Worm (Caenorhabditis elegans) whole organism, L4/young adult: Measurements from ENCODE around the gene srg-1.

ENCODE experiments used
- W03F9.2 ChIP-seq: fragments of 150-350 bp; optimal IDR thresholded peaks from 2 replicates; lab custom pipeline; 2014; ENCODE audit warnings: missing biosample characterization, missing genetic modification characterization
- dao-5 ChIP-seq: sonication (generic microtip); optimal IDR thresholded peaks from 2 replicates; lab custom pipeline; 2016; ENCODE audit warnings: missing genotype, missing genetic modification characterization, moderate library complexity, missing compliant biosample characterization
- him-1 ChIP-seq: sonication (generic microtip); optimal IDR thresholded peaks from 2 replicates; lab custom pipeline; 2016; ENCODE audit warnings: missing genotype, missing genetic modification reagents, missing genetic modification characterization, missing compliant biosample characterization

The srg-1 gene

DNA sequence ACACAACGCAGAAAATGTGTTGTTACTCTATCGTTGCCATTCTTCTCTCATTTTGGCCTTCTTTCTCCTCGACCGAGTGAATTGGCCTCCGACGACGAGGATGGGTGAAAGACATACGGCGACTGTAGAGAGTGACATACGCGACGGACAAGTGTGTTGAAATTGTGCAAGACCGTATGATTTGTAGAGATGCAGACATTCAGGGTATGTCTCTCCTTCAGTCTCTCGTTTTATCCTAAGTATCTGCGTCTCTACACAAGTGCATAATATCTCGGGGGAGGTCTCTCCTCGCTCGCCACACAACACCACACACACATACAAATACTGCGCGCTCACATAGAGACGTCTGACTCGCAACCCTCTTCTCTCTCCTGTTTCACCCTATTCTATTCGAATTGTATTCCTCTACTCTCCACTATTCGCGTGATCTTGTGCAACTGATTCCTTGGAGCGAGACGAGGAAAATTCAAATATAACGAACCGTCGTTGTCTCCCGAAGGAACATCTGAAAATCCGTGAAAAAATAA is 22.0 kb upstream of the srg-1 start, which contains the start of gene hmg-1.2:
Gene hmg-1.2, plus strand, starts transcription at position 311 of the 527 bp plus-strand sequence.
- TF ChIP-seq him-1 (tag; lab: Kevin White, UChicago) (peak; percentile 46), dao-5 (tag; lab: Kevin White, UChicago) (peak; percentile 23), W03F9.2 (tag; lab: Kevin White, UChicago) (peak; percentile 69)

DNA sequence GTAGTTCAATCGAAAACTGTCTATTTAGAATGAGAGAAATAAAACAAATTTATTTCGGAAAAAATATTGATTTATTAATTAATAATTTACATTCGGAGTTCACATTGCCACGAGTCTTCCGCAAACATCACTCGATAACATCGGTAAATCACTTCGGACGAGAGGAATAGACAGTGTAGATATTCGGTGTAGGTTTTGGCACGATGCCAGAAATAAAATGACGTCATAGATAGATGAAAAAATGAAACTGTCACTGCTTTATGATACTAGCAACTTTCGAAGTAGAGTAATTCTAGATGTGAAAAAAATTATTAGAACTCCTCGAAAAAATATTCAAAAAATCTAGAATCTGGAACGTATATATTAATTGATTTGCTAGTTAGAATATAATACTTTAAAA is 21.3 kb upstream of the srg-1 start:
- TF ChIP-seq W03F9.2 (tag; lab: Kevin White, UChicago) (no peak), dao-5 (tag; lab: Kevin White, UChicago) (no peak)

DNA sequence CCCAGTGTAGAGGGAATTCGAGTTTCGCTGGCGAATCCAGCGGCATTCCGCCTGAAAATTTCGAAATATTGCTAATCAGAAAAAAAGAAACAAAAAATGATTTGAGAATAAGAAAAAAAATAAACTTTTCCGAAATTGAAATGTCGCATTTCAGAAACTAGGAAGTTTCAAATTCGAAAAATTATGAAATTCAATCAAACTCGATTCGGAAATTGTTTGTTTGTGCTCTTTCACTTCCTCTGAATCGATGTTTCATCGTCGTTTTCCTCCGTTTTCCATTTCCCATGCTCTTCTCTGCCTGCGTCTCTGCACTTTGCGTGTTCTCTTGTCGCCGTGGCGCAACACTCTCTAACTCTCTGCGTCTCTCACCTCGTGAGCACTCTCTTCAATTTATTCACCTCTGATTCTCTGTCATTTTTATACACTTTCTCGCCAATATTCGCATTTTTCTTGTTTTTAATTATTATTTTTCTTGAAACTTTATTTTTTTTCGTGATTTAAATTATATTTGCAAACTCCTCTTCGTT is 20.2 kb upstream of the srg-1 start, which contains the start of gene C18F10.7:
Gene C18F10.7, minus strand, starts transcription at position 51 of the 527 bp plus-strand sequence.
- TF ChIP-seq W03F9.2 (tag; lab: Kevin White, UChicago) (peak; percentile 80), dao-5 (tag; lab: Kevin White, UChicago) (no peak)

DNA sequence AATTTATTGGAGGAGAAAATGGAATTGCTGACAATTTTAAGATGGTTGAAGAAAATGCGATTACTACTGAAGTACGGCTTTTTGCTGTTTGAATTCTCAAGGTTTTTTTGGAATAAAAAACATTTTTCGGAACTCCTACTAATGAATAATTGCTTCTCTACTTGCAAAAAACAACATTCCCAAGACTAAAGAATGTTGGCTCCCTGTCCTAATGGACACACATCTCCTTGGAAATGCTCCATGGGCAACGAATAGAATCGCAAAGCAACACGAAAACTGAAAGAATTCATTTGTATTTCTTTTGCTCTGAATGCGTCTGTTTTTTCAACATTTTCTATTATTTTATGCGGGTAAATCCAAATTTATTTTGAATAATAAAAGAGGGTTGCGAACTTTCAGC is 14.7 kb upstream of the srg-1 start, which contains the start of gene C18F10.2:
Gene C18F10.2, plus strand, starts transcription at position 301 of the 400 bp plus-strand sequence.
- no peak for TF ChIP-seq W03F9.2 (tag; lab: Kevin White, UChicago)
- no peak for TF ChIP-seq him-1 (tag; lab: Kevin White, UChicago)
- no peak for TF ChIP-seq dao-5 (tag; lab: Kevin White, UChicago)

DNA sequence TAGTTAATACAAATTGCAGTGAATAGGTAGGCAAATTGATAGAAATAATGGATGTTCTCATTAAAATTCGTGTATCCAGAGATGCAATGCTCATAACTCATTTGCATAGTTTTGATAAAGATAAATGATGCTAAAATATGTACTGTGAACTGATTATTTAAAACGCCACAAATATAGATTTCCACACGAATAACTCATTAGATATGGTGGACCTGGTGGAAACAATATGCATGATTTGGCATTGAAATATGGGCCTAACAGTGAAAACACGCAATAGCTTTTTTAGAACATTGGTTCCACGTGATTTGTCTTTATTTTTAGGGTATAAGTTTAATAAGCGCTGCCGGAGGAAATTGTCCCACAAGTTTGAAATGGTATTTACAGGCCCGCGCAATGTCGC is 12.1 kb upstream of the srg-1 start, which contains the start of gene srg-3:
Gene srg-3, minus strand, starts transcription at position 101 of the 400 bp plus-strand sequence.
- TF ChIP-seq him-1 (tag; lab: Kevin White, UChicago) (no peak), dao-5 (tag; lab: Kevin White, UChicago) (no peak), W03F9.2 (tag; lab: Kevin White, UChicago) (no peak)

DNA sequence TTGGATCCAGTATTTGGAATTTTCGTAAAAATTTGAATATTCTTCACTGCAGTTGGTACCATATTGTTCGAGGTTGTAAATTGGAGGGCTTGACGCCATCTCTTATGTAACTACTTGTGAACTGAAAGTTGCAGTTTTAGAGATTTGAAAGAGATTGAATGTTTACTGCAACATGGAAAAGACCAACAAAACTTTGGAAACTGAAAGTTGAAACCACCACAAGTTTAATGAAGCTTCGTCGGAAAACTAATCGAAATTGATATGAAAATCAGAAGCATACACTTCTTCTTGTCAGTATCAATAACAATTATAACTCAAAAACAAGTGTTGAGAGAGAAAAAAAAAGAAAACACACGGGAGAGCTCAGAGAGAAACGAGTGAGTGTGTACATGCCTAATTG is 9.9 kb upstream of the srg-1 start, which contains the start of gene srg-7:
Gene srg-7, minus strand, starts transcription at position 101 of the 400 bp plus-strand sequence.
- TF ChIP-seq W03F9.2 (tag; lab: Kevin White, UChicago) = no peak

DNA sequence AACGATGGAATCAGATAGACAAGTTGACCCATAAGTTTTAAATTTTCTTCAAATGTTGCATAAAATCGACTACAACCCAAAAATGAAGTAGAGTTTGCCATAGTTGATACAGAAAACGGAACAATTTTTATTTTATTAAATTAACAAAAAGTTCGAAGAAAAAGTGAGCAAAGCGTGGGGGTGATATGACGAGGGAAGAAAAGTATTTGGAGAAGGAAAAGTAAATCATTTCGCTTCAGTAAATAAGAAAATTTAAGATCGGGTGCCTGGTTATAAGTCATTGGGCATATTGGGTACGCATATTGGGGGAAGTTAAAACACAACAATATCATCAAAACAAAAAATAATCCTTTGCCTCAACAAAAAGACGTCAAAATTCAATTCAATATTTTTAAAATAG is 7.7 kb upstream of the srg-1 start, which contains the start of gene srg-6:
Gene srg-6, minus strand, starts transcription at position 101 of the 400 bp plus-strand sequence.
- TF ChIP-seq dao-5 (tag; lab: Kevin White, UChicago) (no peak), him-1 (tag; lab: Kevin White, UChicago) (no peak), W03F9.2 (tag; lab: Kevin White, UChicago) (no peak)

DNA sequence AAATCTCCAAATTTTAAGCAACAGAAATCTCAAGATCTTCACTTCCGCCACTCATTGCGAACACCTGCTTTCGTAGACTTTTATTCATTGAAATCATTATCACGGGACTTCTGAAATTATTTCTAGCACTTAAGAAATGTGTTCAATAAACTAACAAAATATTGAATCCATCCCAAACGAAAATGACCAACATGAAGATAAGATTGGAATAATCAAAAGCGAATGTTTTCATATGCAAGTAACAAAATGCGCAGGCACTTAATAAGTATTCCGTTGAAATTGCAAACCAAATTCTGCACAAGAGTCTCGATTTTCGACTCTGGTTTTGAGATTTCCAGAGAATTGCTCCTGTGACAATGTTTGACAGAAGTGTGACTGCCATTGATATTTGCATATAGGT is 6.3 kb upstream of the srg-1 start, which contains the start of gene srg-5:
Gene srg-5, minus strand, starts transcription at position 101 of the 400 bp plus-strand sequence.
- TF ChIP-seq W03F9.2 (tag; lab: Kevin White, UChicago) = no peak
- TF ChIP-seq dao-5 (tag; lab: Kevin White, UChicago) = no peak
- TF ChIP-seq him-1 (tag; lab: Kevin White, UChicago) = no peak

DNA sequence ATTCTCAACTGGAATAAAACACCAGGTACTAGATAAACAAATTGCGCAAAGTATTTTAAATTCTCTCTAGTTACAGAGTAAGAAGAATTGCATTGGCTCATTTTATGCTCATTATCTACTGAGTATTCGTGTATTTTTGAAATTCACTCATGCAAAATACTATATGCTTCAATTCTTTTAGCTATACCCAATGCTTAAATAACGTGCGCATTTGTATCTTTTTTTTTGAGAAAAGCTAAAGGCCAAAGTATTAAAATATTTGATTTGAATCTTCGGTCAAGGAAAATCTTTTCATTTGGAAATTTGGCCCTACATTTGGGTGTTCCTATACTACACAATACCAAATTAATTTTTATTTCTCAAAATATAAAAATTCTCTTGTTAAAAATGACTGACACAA is 3.8 kb upstream of the srg-1 start, which contains the start of gene srg-4:
Gene srg-4, minus strand, starts transcription at position 101 of the 400 bp plus-strand sequence.
- TF ChIP-seq him-1 (tag; lab: Kevin White, UChicago) = no peak

DNA sequence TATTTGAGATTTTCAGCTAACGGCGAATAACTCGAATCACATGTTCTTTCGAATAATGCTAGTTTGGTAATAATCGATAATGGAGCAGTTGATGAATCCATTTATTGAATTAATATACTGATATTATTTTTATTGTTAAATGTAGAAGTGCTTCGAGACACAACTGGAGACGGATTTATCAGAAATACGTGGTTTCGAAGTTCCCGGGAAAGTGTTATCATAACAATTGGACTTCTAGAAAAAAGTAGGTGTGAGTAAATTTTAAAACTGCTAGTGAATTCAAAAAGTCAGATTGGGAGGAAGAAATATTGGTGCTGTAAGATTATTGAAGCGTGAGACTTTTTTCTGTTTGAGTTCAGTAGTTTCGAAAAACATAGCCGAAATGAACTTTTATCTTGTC is 2.0 kb upstream of the srg-1 start, which contains the start of gene srg-2:
Gene srg-2, minus strand, starts transcription at position 101 of the 400 bp plus-strand sequence.
- TF ChIP-seq him-1 (tag; lab: Kevin White, UChicago) (no peak), dao-5 (tag; lab: Kevin White, UChicago) (no peak), W03F9.2 (tag; lab: Kevin White, UChicago) (no peak)

DNA sequence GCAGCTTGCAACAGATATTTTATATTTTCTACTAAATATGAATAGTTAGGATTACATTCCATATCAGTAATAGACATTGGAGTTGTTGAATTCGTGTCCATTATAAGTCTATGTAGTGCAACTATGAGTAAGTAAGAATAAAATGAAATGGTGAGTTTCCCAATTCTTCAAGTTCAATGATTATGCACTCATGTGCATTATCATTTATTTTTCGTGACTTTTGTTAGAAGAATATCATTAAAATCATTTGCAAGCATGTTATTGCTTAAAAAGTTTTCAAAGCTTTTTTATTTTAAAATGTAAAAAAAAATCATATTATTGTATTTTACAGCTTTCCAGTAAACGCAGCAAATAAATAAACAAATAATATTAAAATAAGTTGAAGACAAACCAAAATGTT is 1.5 kb downstream of the srg-1 start, which contains the start of gene srg-9:
Gene srg-9, minus strand, starts transcription at position 101 of the 400 bp plus-strand sequence.
- TF ChIP-seq dao-5 (tag; lab: Kevin White, UChicago) = no peak
- no peak for TF ChIP-seq W03F9.2 (tag; lab: Kevin White, UChicago)
- TF ChIP-seq him-1 (tag; lab: Kevin White, UChicago) = no peak

DNA sequence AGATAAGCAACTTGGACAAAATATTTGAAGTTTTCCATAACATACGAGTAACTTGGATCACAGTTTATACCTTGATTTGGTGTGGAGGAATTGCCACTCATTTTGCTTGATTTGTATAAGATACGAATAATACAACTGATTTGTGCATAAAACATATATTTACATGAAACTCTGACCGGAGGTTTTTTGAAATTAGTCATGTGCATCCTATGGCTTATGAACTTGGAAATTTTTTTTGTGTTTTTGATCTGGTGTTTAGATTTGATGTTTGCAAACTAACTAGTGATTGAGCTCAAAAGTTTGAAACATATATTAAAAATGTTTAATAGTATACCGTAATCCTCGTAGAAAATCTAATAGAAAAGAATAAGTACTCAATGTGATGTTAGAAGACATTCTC is 3.4 kb downstream of the srg-1 start, which contains the start of gene srg-8:
Gene srg-8, minus strand, starts transcription at position 101 of the 400 bp plus-strand sequence.
- TF ChIP-seq him-1 (tag; lab: Kevin White, UChicago) = no peak
- no peak for TF ChIP-seq W03F9.2 (tag; lab: Kevin White, UChicago)
- no peak for TF ChIP-seq dao-5 (tag; lab: Kevin White, UChicago)

DNA sequence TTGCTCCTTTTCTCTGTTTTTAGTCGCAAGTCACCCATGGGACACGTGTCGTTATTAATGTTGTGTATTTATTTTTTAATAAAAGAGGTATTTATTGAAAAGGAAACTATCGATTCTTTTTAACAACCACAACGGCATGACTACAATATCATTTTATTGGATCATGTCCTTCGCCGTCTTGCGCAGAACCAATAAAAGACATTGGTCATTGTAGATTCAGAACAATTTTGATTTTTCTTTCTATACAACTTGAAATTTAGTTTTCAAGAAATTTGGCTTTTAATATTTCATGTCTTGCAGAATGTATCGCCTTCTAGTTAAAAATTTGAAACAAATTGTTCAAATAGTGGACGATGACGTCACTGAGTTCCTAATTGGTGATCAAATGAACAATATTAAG is 6.7 kb downstream of the srg-1 start, which contains the start of gene amdh-1:
Gene amdh-1, plus strand, starts transcription at position 301 of the 400 bp plus-strand sequence.
- TF ChIP-seq dao-5 (tag; lab: Kevin White, UChicago) (no peak), him-1 (tag; lab: Kevin White, UChicago) (no peak), W03F9.2 (tag; lab: Kevin White, UChicago) (no peak)
